Worm (Caenorhabditis elegans) whole organism, late embryonic: Measurements from ENCODE around the gene nspb-6.

Experiments used
- K02D7.2 ChIP-seq: sonication (generic microtip); optimal IDR thresholded peaks from 2 replicates; lab custom pipeline; 2017; ENCODE audit warnings: mild to moderate bottlenecking, missing genetic modification characterization, missing compliant biosample characterization
- K09A11.1 ChIP-seq: sonication (generic microtip); optimal IDR thresholded peaks from 2 replicates; lab custom pipeline; 2017; ENCODE audit warnings: antibody characterized with exemption, mild to moderate bottlenecking, missing genetic modification characterization, missing compliant biosample characterization; ENCODE audit not compliant: insufficient read depth
- T23F11.4 ChIP-seq: fragments of 200-800 bp; sonication (Bioruptor generic); optimal IDR thresholded peaks from 2 replicates; lab custom pipeline; 2018; ENCODE audit warnings: mild to moderate bottlenecking, missing genetic modification characterization, missing compliant biosample characterization
- ahr-1 ChIP-seq: sonication (generic microtip); optimal IDR thresholded peaks from 2 replicates; lab custom pipeline; 2016; ENCODE audit warnings: missing genetic modification characterization, missing compliant biosample characterization
- ceh-19 ChIP-seq: fragments of 200-800 bp; sonication (Bioruptor generic); optimal IDR thresholded peaks from 2 replicates; lab custom pipeline; 2018; ENCODE audit warnings: mild to moderate bottlenecking, missing genetic modification characterization, missing compliant biosample characterization
- ceh-2 ChIP-seq: sonication (generic microtip); optimal IDR thresholded peaks from 2 replicates; lab custom pipeline; 2016; ENCODE audit warnings: missing genotype, missing genetic modification characterization, missing compliant biosample characterization
- ceh-24 ChIP-seq: sonication (generic microtip); optimal IDR thresholded peaks from 2 replicates; lab custom pipeline; 2016; ENCODE audit warnings: mild to moderate bottlenecking, missing genetic modification characterization, missing compliant biosample characterization
- ceh-30 ChIP-seq: fragments of 150-350 bp; optimal IDR thresholded peaks from 2 replicates; lab custom pipeline; 2014; ENCODE audit warnings: missing biosample characterization, missing genetic modification characterization
- ceh-31 ChIP-seq: sonication (generic microtip); optimal IDR thresholded peaks from 2 replicates; lab custom pipeline; 2016; ENCODE audit warnings: missing genetic modification characterization, missing compliant biosample characterization
- ceh-45 ChIP-seq: fragments of 200-800 bp; sonication (Bioruptor generic); IDR thresholded peaks from 2 replicates; pipeline ENCODE4 v1.3.6; 2022; ENCODE audit warnings: missing genetic modification reagents, missing genetic modification characterization, missing compliant biosample characterization
- ceh-48 ChIP-seq: sonication (generic microtip); optimal IDR thresholded peaks from 2 replicates; lab custom pipeline; 2016; ENCODE audit warnings: missing genetic modification characterization, inconsistent platforms, missing compliant biosample characterization
- ceh-6 ChIP-seq: fragments of 200-800 bp; sonication (Bioruptor generic); optimal IDR thresholded peaks from 2 replicates; lab custom pipeline; 2018; ENCODE audit warnings: mild to moderate bottlenecking, missing genetic modification characterization, missing compliant biosample characterization
- ceh-9 ChIP-seq: sonication (generic microtip); optimal IDR thresholded peaks from 2 replicates; lab custom pipeline; 2016; ENCODE audit warnings: mild to moderate bottlenecking, missing genetic modification characterization, inconsistent platforms, missing compliant biosample characterization
- che-1 ChIP-seq: sonication (generic microtip); optimal IDR thresholded peaks from 2 replicates; lab custom pipeline; 2016; ENCODE audit warnings: mild to moderate bottlenecking, missing genetic modification characterization, missing compliant biosample characterization
- dmd-4 ChIP-seq: sonication (generic microtip); optimal IDR thresholded peaks from 2 replicates; lab custom pipeline; 2016; ENCODE audit warnings: borderline replicate concordance, missing genetic modification characterization, missing compliant biosample characterization
- dve-1 ChIP-seq: sonication (generic microtip); optimal IDR thresholded peaks from 2 replicates; lab custom pipeline; 2017; ENCODE audit warnings: antibody characterized with exemption, mild to moderate bottlenecking, missing genetic modification characterization, missing compliant biosample characterization
- elt-2 ChIP-seq: sonication (generic microtip); optimal IDR thresholded peaks from 2 replicates; lab custom pipeline; 2016; ENCODE audit warnings: missing genetic modification reagents, missing genetic modification characterization, missing compliant biosample characterization
- ets-4 ChIP-seq: sonication (generic microtip); optimal IDR thresholded peaks from 2 replicates; lab custom pipeline; 2016; ENCODE audit warnings: missing genetic modification characterization, missing compliant biosample characterization
- eyg-1 ChIP-seq: sonication (generic microtip); optimal IDR thresholded peaks from 2 replicates; lab custom pipeline; 2016; ENCODE audit warnings: missing genotype, missing genetic modification characterization, missing compliant biosample characterization
- fax-1 ChIP-seq: sonication (generic microtip); optimal IDR thresholded peaks from 2 replicates; lab custom pipeline; 2016; ENCODE audit warnings: missing genotype, missing genetic modification characterization, missing compliant biosample characterization
- fkh-6 ChIP-seq: sonication (generic microtip); optimal IDR thresholded peaks from 2 replicates; lab custom pipeline; 2016; ENCODE audit warnings: missing genetic modification characterization, missing compliant biosample characterization
- hlh-15 ChIP-seq: sonication (generic microtip); optimal IDR thresholded peaks from 2 replicates; lab custom pipeline; 2016; ENCODE audit warnings: missing genetic modification characterization, missing compliant biosample characterization
- hlh-30 ChIP-seq: sonication (generic microtip); optimal IDR thresholded peaks from 2 replicates; lab custom pipeline; 2017; ENCODE audit warnings: antibody characterized with exemption, missing genetic modification characterization, missing compliant biosample characterization; ENCODE audit not compliant: insufficient read depth
- hlh-6 ChIP-seq: sonication (generic microtip); optimal IDR thresholded peaks from 2 replicates; lab custom pipeline; 2016; ENCODE audit warnings: missing genotype, missing genetic modification characterization, missing compliant biosample characterization
- hlh-8 ChIP-seq: sonication (generic microtip); optimal IDR thresholded peaks from 2 replicates; lab custom pipeline; 2016; ENCODE audit warnings: missing genotype, missing genetic modification characterization, missing compliant biosample characterization
- lim-6 ChIP-seq: sonication (generic microtip); optimal IDR thresholded peaks from 2 replicates; lab custom pipeline; 2016; ENCODE audit warnings: missing genetic modification characterization, missing compliant biosample characterization
- lin-11 ChIP-seq: fragments of 200-800 bp; sonication (Bioruptor generic); optimal IDR thresholded peaks from 2 replicates; lab custom pipeline; 2018; ENCODE audit warnings: mild to moderate bottlenecking, missing genetic modification characterization, missing compliant biosample characterization
- madf-2 ChIP-seq: sonication (generic microtip); optimal IDR thresholded peaks from 2 replicates; lab custom pipeline; 2017; ENCODE audit warnings: missing genetic modification characterization, missing compliant biosample characterization
- mec-3 ChIP-seq: sonication (generic microtip); optimal IDR thresholded peaks from 2 replicates; lab custom pipeline; 2016; ENCODE audit warnings: borderline replicate concordance, missing genetic modification characterization, missing compliant biosample characterization
- nfya-1 ChIP-seq: sonication (generic microtip); optimal IDR thresholded peaks from 2 replicates; lab custom pipeline; 2017; ENCODE audit warnings: missing genetic modification characterization, mild to moderate bottlenecking, missing compliant biosample characterization, antibody characterized with exemption, moderate library complexity
- nhr-232 ChIP-seq: sonication (generic microtip); optimal IDR thresholded peaks from 2 replicates; lab custom pipeline; 2016; ENCODE audit warnings: missing genetic modification characterization, missing compliant biosample characterization
- odd-2 ChIP-seq: sonication (generic microtip); optimal IDR thresholded peaks from 2 replicates; lab custom pipeline; 2017; ENCODE audit warnings: antibody characterized with exemption, mild to moderate bottlenecking, missing genetic modification characterization, missing compliant biosample characterization
- pag-3 ChIP-seq: sonication (generic microtip); optimal IDR thresholded peaks from 2 replicates; lab custom pipeline; 2016; ENCODE audit warnings: missing compliant biosample characterization, missing genetic modification characterization, borderline replicate concordance
- pha-4 ChIP-seq: fragments of 150-350 bp; optimal IDR thresholded peaks from 2 replicates; lab custom pipeline; 2018; ENCODE audit warnings: missing biosample characterization, missing genetic modification reagents, missing genetic modification characterization
- pqm-1 ChIP-seq: sonication (generic microtip); optimal IDR thresholded peaks from 2 replicates; lab custom pipeline; 2016; ENCODE audit warnings: missing genetic modification characterization, missing compliant biosample characterization
- pros-1 ChIP-seq: fragments of 150-350 bp; optimal IDR thresholded peaks from 2 replicates; lab custom pipeline; 2014; ENCODE audit warnings: missing biosample characterization, missing genetic modification reagents, missing genetic modification characterization
- sox-4 ChIP-seq: sonication (generic microtip); optimal IDR thresholded peaks from 2 replicates; lab custom pipeline; 2017; ENCODE audit warnings: mild to moderate bottlenecking, missing genetic modification characterization, inconsistent platforms, missing compliant biosample characterization
- tbx-2 ChIP-seq: sonication (generic microtip); optimal IDR thresholded peaks from 2 replicates; lab custom pipeline; 2016; ENCODE audit warnings: missing genetic modification characterization, missing compliant biosample characterization
- tbx-7 ChIP-seq: sonication (generic microtip); optimal IDR thresholded peaks from 2 replicates; lab custom pipeline; 2016; ENCODE audit warnings: missing genotype, missing genetic modification characterization, missing compliant biosample characterization
- unc-42 ChIP-seq: sonication (generic microtip); optimal IDR thresholded peaks from 2 replicates; lab custom pipeline; 2016; ENCODE audit warnings: missing genotype, missing genetic modification characterization, missing compliant biosample characterization
- zip-5 ChIP-seq: sonication (generic microtip); optimal IDR thresholded peaks from 2 replicates; lab custom pipeline; 2016; ENCODE audit warnings: missing genetic modification characterization, missing compliant biosample characterization
- ztf-16 ChIP-seq: sonication (generic microtip); optimal IDR thresholded peaks from 2 replicates; lab custom pipeline; 2017; ENCODE audit warnings: missing genetic modification characterization, missing compliant biosample characterization

nspb-6 gene

ce11 chrIV:5896341-5896740 is 1.1 kb downstream of the nspb-6 start, which contains the start of gene pck-3:
Gene pck-3, plus strand, starts transcription at chrIV:5896641.
- TF ChIP-seq ceh-24 (no peak), odd-2 (tag; lab: Kevin White, UChicago) (no peak), ztf-16 (tag; lab: Kevin White, UChicago) (no peak), ceh-9 (no peak), lin-11 (tag; lab: Kevin White, UChicago) (no peak), pqm-1 (no peak), pag-3 (tag; lab: Kevin White, UChicago) (no peak), fax-1 (tag; lab: Kevin White, UChicago) (no peak), unc-42 (no peak), che-1 (tag; lab: Kevin White, UChicago) (no peak), T23F11.4 (GFP tag; lab: Kevin White, UChicago) (no peak), pha-4 (no peak), zip-5 (tag; lab: Kevin White, UChicago) (no peak), madf-2 (tag; lab: Kevin White, UChicago) (no peak), hlh-6 (tag; lab: Kevin White, UChicago) (no peak), dve-1 (tag; lab: Kevin White, UChicago) (no peak)

- TF ChIP-seq unc-42 (peak; percentile 85), K02D7.2 (tag; lab: Kevin White, UChicago) (no peak)
Measured at ce11 chrIV:5902730-5903129, 7.4 kb downstream of the nspb-6 start.

DNA sequence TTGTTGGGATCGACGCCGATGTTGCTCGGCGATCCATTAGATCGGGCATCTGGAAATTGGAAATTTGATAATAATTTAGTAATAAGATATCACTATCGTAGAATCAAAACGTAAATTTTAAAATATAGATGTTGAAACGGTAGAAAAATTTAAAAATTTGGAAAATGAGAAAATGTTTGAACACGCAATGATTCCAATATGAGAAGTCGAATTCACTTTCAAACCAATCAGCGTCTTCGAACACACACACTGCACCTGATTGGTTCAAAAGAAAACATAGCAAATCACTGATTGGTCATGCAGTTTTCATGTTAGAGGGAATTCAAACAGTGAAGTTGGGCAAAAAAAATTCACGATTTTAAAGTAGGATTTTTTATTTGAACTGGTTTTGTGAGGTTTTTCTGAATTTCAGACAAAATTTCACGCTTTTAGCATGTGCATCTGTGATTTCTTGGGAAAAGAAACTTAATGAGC is 8.1 kb downstream of the nspb-6 start, which contains the start of gene H04M03.12:
H04M03.12 (minus strand) TSS at position 51 of the 474 bp plus-strand sequence.
- TF ChIP-seq nfya-1 (tag; lab: Kevin White, UChicago), result peak; percentile 53
- TF ChIP-seq K02D7.2 (tag; lab: Kevin White, UChicago), result no peak

DNA sequence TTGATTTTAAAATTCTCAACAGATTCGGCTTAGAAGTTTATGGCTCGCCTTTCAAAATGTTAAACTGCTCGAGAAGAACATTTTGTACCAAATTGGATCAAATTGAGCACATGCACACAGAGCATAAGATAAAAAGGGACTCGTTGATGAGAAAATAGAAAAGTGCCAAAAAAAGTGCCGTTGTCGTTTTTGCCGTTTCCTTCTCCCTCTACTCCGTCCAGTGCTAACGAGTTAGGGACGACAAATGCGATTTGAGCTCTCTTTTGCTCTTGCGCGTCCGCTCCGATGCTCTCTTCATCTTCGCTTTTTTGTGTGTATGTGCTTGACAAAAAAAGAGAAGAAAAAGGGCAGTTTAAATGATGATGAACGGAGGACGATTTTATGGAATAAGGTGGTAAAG is 19.9 kb downstream of the nspb-6 start:
- TF ChIP-seq tbx-2 (tag; lab: Kevin White, UChicago), result no peak
- TF ChIP-seq unc-42, result peak; percentile 91
- TF ChIP-seq, all 69 proteins: peak for 1

- no peak for TF ChIP-seq pha-4
- TF ChIP-seq ceh-48 (tag; lab: Kevin White, UChicago), result no peak
- TF ChIP-seq lim-6 (tag; lab: Kevin White, UChicago), result no peak
- TF ChIP-seq hlh-8 (tag; lab: Kevin White, UChicago), result no peak
- TF ChIP-seq K02D7.2 (tag; lab: Kevin White, UChicago), result no peak
- no peak for TF ChIP-seq nhr-232
- TF ChIP-seq fkh-6 (tag; lab: Kevin White, UChicago), result no peak
- no peak for TF ChIP-seq mec-3 (tag; lab: Kevin White, UChicago)
- TF ChIP-seq ahr-1 (tag; lab: Kevin White, UChicago), result no peak
- TF ChIP-seq ceh-31, result no peak
- TF ChIP-seq sox-4 (tag; lab: Kevin White, UChicago), result no peak
- no peak for TF ChIP-seq fax-1 (tag; lab: Kevin White, UChicago)
- no peak for TF ChIP-seq hlh-30
- no peak for TF ChIP-seq K09A11.1 (tag; lab: Kevin White, UChicago)
- TF ChIP-seq tbx-7 (tag; lab: Kevin White, UChicago), result no peak
- no peak for TF ChIP-seq madf-2 (tag; lab: Kevin White, UChicago)
- TF ChIP-seq ztf-16 (tag; lab: Kevin White, UChicago), result no peak
- no peak for TF ChIP-seq ceh-30
Measured at ce11 chrIV:5917026-5917425, 21.7 kb downstream of the nspb-6 start, which contains the start of gene dhhc-13. Gene dhhc-13, plus strand, starts transcription at chrIV:5917326.

ce11 chrIV:5923112-5923511 is 27.8 kb downstream of the nspb-6 start:
- TF ChIP-seq ceh-6 (GFP tag; lab: Kevin White, UChicago) (no peak), ceh-45 (GFP tag; lab: Robert Waterston, UW) (no peak), tbx-7 (tag; lab: Kevin White, UChicago) (no peak), fkh-6 (tag; lab: Kevin White, UChicago) (no peak), T23F11.4 (GFP tag; lab: Kevin White, UChicago) (no peak), ets-4 (tag; lab: Kevin White, UChicago) (no peak), hlh-15 (tag; lab: Kevin White, UChicago) (no peak), pros-1 (tag; lab: Kevin White, UChicago) (no peak), elt-2 (tag; lab: Kevin White, UChicago) (no peak), ceh-31 (no peak), eyg-1 (no peak), dmd-4 (tag; lab: Kevin White, UChicago) (no peak), ceh-19 (GFP tag; lab: Kevin White, UChicago) (no peak), ceh-2 (tag; lab: Kevin White, UChicago) (no peak), ceh-9 (no peak), lim-6 (tag; lab: Kevin White, UChicago) (no peak), lin-11 (tag; lab: Kevin White, UChicago) (no peak), hlh-6 (tag; lab: Kevin White, UChicago) (no peak)
